Worm (Caenorhabditis elegans) whole organism, L3 larva: ENCODE data around the gene grl-4.
A peak's percentile ranks its signal among the peaks of the same experiment; 100 is the strongest.

Source experiments
- ama-1 ChIP-seq: fragments of 150-350 bp; optimal IDR thresholded peaks from 2 replicates; lab custom pipeline; 2018
- ceh-16 ChIP-seq: sonication (generic microtip); optimal IDR thresholded peaks from 2 replicates; lab custom pipeline; 2017; ENCODE audit warnings: missing biosample characterization, missing genetic modification characterization
- elt-3 ChIP-seq, 3 experiments: fragments of 150-350 bp in 1 of 3; sonication (generic microtip) in 2 of 3; optimal IDR thresholded peaks; 2 replicates in 2 of 3; 4 replicates in 1 of 3; lab custom pipeline; 2014 to 2017; ENCODE audit warnings: missing biosample characterization in 3 of 3, missing genetic modification characterization in 3 of 3
- fkh-10 ChIP-seq: sonication (generic microtip); optimal IDR thresholded peaks from 2 replicates; lab custom pipeline; 2017; ENCODE audit warnings: missing biosample characterization, missing genetic modification reagents, missing genetic modification characterization
- nhr-12 ChIP-seq: fragments of 150-350 bp; optimal IDR thresholded peaks from 2 replicates; lab custom pipeline; 2014; ENCODE audit warnings: missing biosample characterization, missing genetic modification characterization
- pha-4 ChIP-seq: fragments of 150-350 bp; optimal IDR thresholded peaks from 2 replicates; lab custom pipeline; 2014; ENCODE audit warnings: missing biosample characterization, missing genetic modification reagents, missing genetic modification characterization
- pqm-1 ChIP-seq: fragments of 150-350 bp; optimal IDR thresholded peaks from 2 replicates; lab custom pipeline; 2017; ENCODE audit warnings: missing biosample characterization, missing genetic modification characterization, inconsistent platforms
- sea-2 ChIP-seq: fragments of 150-350 bp; sonication (generic microtip); optimal IDR thresholded peaks from 4 replicates; lab custom pipeline; 2014; ENCODE audit warnings: missing biosample characterization, missing genetic modification reagents, missing genetic modification characterization

DNA sequence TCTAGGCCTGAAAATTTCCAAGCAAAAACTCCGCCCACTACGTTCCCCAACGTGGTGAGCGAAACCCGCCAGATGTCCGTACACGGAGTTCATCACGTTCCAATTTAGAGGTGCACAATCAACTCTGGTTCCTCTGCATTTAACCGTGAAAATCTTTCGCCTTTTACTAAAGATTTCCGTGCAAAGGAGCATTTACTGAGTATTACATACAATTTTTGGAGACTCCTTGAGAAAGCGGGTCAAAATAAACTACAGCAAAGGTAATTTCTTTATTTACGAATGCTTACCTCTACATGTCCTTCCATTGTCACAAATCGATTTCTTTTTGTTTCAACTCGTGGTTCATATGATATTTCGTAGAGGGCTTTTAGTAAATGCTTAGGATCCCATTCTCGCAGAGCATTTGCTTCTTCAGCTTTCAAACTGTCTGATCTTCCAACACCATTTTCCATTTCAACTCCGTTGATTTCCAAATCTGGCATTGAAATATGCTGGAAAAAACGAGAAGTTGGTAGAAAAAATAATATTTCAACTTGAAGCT is 6.1 kb upstream of the grl-4 start, which contains the start of gene F42C5.9:
- TF ChIP-seq fkh-10 (GFP tag; lab: Kevin White, UChicago) = no peak
- TF ChIP-seq sea-2 = no peak
- peak; percentile 25 for TF ChIP-seq ama-1 (lab: Kevin White, UChicago)
- TF ChIP-seq pqm-1 (tag; lab: Kevin White, UChicago) = peak; percentile 48
- no peak for TF ChIP-seq ceh-16 (tag; lab: Kevin White, UChicago)
- no peak for TF ChIP-seq nhr-12 (tag; lab: Kevin White, UChicago)
- no peak for TF ChIP-seq elt-3 (tag; optimal IDR thresholded peaks at IDR 0.05; lab: Kevin White, UChicago)
- no peak for TF ChIP-seq pha-4
